Worm (Caenorhabditis elegans) whole organism, young adult: ENCODE measurements around the gene snap-1.

Experiments used
- B0035.1 ChIP-seq: sonication (generic microtip); optimal IDR thresholded peaks from 2 replicates; lab custom pipeline; 2016; ENCODE audit warnings: missing genetic modification characterization, mild to moderate bottlenecking, missing compliant biosample characterization, missing genotype, missing genetic modification reagents
- C17E4.6 ChIP-seq: fragments of 200-800 bp; sonication (Bioruptor generic); IDR thresholded peaks from 2 replicates; pipeline ENCODE4 v1.3.6; 2022; ENCODE audit warnings: missing genetic modification reagents, missing genetic modification characterization, missing compliant biosample characterization
- F23B12.7 ChIP-seq: sonication (generic microtip); optimal IDR thresholded peaks from 2 replicates; lab custom pipeline; 2017; ENCODE audit warnings: missing genetic modification characterization, mild to moderate bottlenecking, missing compliant biosample characterization, antibody characterized with exemption, moderate library complexity; ENCODE audit not compliant: insufficient read depth
- F39B2.1 ChIP-seq: fragments of 200-800 bp; sonication (Bioruptor generic); IDR thresholded peaks from 2 replicates; pipeline ENCODE4 v1.3.6; 2022; ENCODE audit warnings: missing genetic modification reagents, missing genetic modification characterization, missing compliant biosample characterization
- F49E8.2 ChIP-seq: sonication (generic microtip); optimal IDR thresholded peaks from 3 replicates; lab custom pipeline; 2017; ENCODE audit warnings: missing genetic modification characterization, mild to moderate bottlenecking, missing compliant biosample characterization, antibody characterized with exemption, moderate library complexity; ENCODE audit not compliant: insufficient read depth
- F52B5.7 ChIP-seq: sonication (generic microtip); optimal IDR thresholded peaks from 2 replicates; lab custom pipeline; 2016; ENCODE audit warnings: mild to moderate bottlenecking, missing genetic modification characterization, missing compliant biosample characterization
- F57A8.1 ChIP-seq: fragments of 200-800 bp; sonication (Bioruptor generic); optimal IDR thresholded peaks from 2 replicates; lab custom pipeline; 2018; ENCODE audit warnings: mild to moderate bottlenecking, missing genetic modification characterization, moderate library complexity, missing compliant biosample characterization
- K12H6.12 ChIP-seq: fragments of 200-800 bp; sonication (Bioruptor generic); optimal IDR thresholded peaks from 2 replicates; lab custom pipeline; 2018; ENCODE audit warnings: mild to moderate bottlenecking, missing genetic modification characterization, missing compliant biosample characterization
- T07F8.4 ChIP-seq: sonication (generic microtip); optimal IDR thresholded peaks from 2 replicates; lab custom pipeline; 2016; ENCODE audit warnings: mild to moderate bottlenecking, missing genetic modification characterization, moderate library complexity, missing compliant biosample characterization
- Y53F4B.3 ChIP-seq: fragments of 200-800 bp; sonication (Bioruptor generic); IDR thresholded peaks from 2 replicates; pipeline ENCODE4 v1.3.6; 2022; ENCODE audit warnings: missing genetic modification reagents, missing genetic modification characterization, missing compliant biosample characterization
- Y79H2A.3 ChIP-seq: fragments of 200-800 bp; sonication (Bioruptor generic); conservative IDR thresholded peaks from 2 replicates; pipeline ENCODE4 v1.3.6; 2022; ENCODE audit warnings: missing genetic modification reagents, missing genetic modification characterization, missing compliant biosample characterization
- akir-1 ChIP-seq: fragments of 200-800 bp; sonication (Bioruptor generic); optimal IDR thresholded peaks from 2 replicates; lab custom pipeline; 2018; ENCODE audit warnings: mild to moderate bottlenecking, missing genetic modification characterization, moderate library complexity, missing compliant biosample characterization
- ama-1 ChIP-seq, 3 experiments: fragments of 150-350 bp in 1 of 3; sonication (generic microtip) in 2 of 3; optimal IDR thresholded peaks; 2 replicates each; lab custom pipeline; 2014 to 2018; ENCODE audit warnings: missing biosample characterization in 2 of 3, missing genetic modification characterization in 2 of 3, missing genetic modification reagents in 2 of 3
- atf-7 ChIP-seq: sonication (generic microtip); optimal IDR thresholded peaks from 2 replicates; lab custom pipeline; 2017; ENCODE audit warnings: mild to moderate bottlenecking, missing genetic modification characterization, missing compliant biosample characterization
- athp-1 ChIP-seq: sonication (generic microtip); optimal IDR thresholded peaks from 2 replicates; lab custom pipeline; 2017; ENCODE audit warnings: mild to moderate bottlenecking, missing genetic modification characterization, missing compliant biosample characterization
- attf-3 ChIP-seq: fragments of 200-800 bp; sonication (Bioruptor generic); conservative IDR thresholded peaks from 2 replicates; pipeline ENCODE4 v1.3.6; 2022; ENCODE audit warnings: missing genetic modification reagents, missing genetic modification characterization, missing compliant biosample characterization
- cebp-2 ChIP-seq: fragments of 200-800 bp; sonication (Bioruptor generic); IDR thresholded peaks from 2 replicates; pipeline ENCODE4 v1.3.6; 2022; ENCODE audit warnings: missing genetic modification characterization, missing compliant biosample characterization
- ceh-100 ChIP-seq: fragments of 200-800 bp; sonication (Bioruptor generic); IDR thresholded peaks from 2 replicates; pipeline ENCODE4 v1.3.6; 2022; ENCODE audit warnings: missing genetic modification reagents, missing genetic modification characterization, missing compliant biosample characterization
- ceh-79 ChIP-seq: sonication (generic microtip); optimal IDR thresholded peaks from 2 replicates; lab custom pipeline; 2017; ENCODE audit warnings: mild to moderate bottlenecking, missing genetic modification characterization, missing compliant biosample characterization
- die-1 ChIP-seq: sonication (generic microtip); optimal IDR thresholded peaks from 2 replicates; lab custom pipeline; 2016; ENCODE audit warnings: missing genotype, mild to moderate bottlenecking, missing genetic modification characterization, missing compliant biosample characterization
- dox-1 ChIP-seq: fragments of 200-800 bp; sonication (Bioruptor generic); IDR thresholded peaks from 2 replicates; pipeline ENCODE4 v1.3.6; 2022; ENCODE audit warnings: missing genetic modification reagents, missing genetic modification characterization, missing compliant biosample characterization
- dpl-1 ChIP-seq: fragments of 150-350 bp; optimal IDR thresholded peaks from 2 replicates; lab custom pipeline; 2014; ENCODE audit warnings: missing biosample characterization, missing genetic modification reagents, missing genetic modification characterization
- egl-18 ChIP-seq: fragments of 200-800 bp; sonication (Bioruptor generic); IDR thresholded peaks from 2 replicates; pipeline ENCODE4 v1.3.6; 2022; ENCODE audit warnings: missing genetic modification reagents, missing genetic modification characterization, missing compliant biosample characterization
- egl-44 ChIP-seq: fragments of 200-800 bp; sonication (Bioruptor generic); IDR thresholded peaks from 2 replicates; pipeline ENCODE4 v1.3.6; 2022; ENCODE audit warnings: missing genetic modification reagents, missing genetic modification characterization, missing compliant biosample characterization
- him-1 ChIP-seq: sonication (generic microtip); optimal IDR thresholded peaks from 2 replicates; lab custom pipeline; 2016; ENCODE audit warnings: missing genotype, missing genetic modification reagents, missing genetic modification characterization, missing compliant biosample characterization
- hrde-1 ChIP-seq: sonication (generic microtip); optimal IDR thresholded peaks from 2 replicates; lab custom pipeline; 2016; ENCODE audit warnings: missing genetic modification characterization, mild to moderate bottlenecking, missing compliant biosample characterization, moderate library complexity, missing genotype, missing genetic modification reagents, borderline replicate concordance
- lin-35 ChIP-seq, 3 experiments: fragments of 150-350 bp in 2 of 3; sonication (generic microtip) in 1 of 3; optimal IDR thresholded peaks; 2 replicates each; lab custom pipeline; 2014 to 2018; ENCODE audit warnings: missing biosample characterization in 3 of 3, missing genetic modification characterization in 3 of 3, missing genetic modification reagents in 3 of 3
- lin-54 ChIP-seq: fragments of 200-800 bp; sonication (Bioruptor generic); optimal IDR thresholded peaks from 2 replicates; lab custom pipeline; 2018; ENCODE audit warnings: mild to moderate bottlenecking, missing genetic modification characterization, missing compliant biosample characterization
- lsl-1 ChIP-seq: fragments of 200-800 bp; sonication (Bioruptor generic); optimal IDR thresholded peaks from 2 replicates; lab custom pipeline; 2018; ENCODE audit warnings: mild to moderate bottlenecking, missing genetic modification characterization, moderate library complexity, missing compliant biosample characterization
- nfya-2 ChIP-seq: fragments of 200-800 bp; sonication (Bioruptor generic); IDR thresholded peaks from 2 replicates; pipeline ENCODE4 v1.3.6; 2022; ENCODE audit warnings: missing genetic modification reagents, missing genetic modification characterization, missing compliant biosample characterization
- nfyb-1 ChIP-seq: fragments of 200-800 bp; sonication (Bioruptor generic); IDR thresholded peaks from 2 replicates; pipeline ENCODE4 v1.3.6; 2022; ENCODE audit warnings: missing genetic modification reagents, missing genetic modification characterization, missing compliant biosample characterization
- nhr-120 ChIP-seq: fragments of 200-800 bp; sonication (Bioruptor generic); IDR thresholded peaks from 2 replicates; pipeline ENCODE4 v1.3.6; 2022; ENCODE audit warnings: missing genetic modification characterization, missing compliant biosample characterization
- nhr-179 ChIP-seq: sonication (generic microtip); optimal IDR thresholded peaks from 2 replicates; lab custom pipeline; 2016; ENCODE audit warnings: mild to moderate bottlenecking, missing genetic modification characterization, missing compliant biosample characterization
- nhr-27 ChIP-seq: fragments of 200-800 bp; sonication (Bioruptor generic); optimal IDR thresholded peaks from 2 replicates; lab custom pipeline; 2018; ENCODE audit warnings: mild to moderate bottlenecking, missing genetic modification characterization, moderate library complexity, missing compliant biosample characterization
- nhr-90 ChIP-seq: sonication (generic microtip); optimal IDR thresholded peaks from 2 replicates; lab custom pipeline; 2016; ENCODE audit warnings: missing genotype, mild to moderate bottlenecking, missing genetic modification characterization, missing compliant biosample characterization
- rcor-1 ChIP-seq: fragments of 200-800 bp; sonication (Bioruptor generic); IDR thresholded peaks from 2 replicates; pipeline ENCODE4 v1.3.6; 2022; ENCODE audit warnings: missing genetic modification reagents, missing genetic modification characterization, missing compliant biosample characterization
- repo-1 ChIP-seq: sonication (generic microtip); optimal IDR thresholded peaks from 2 replicates; lab custom pipeline; 2017; ENCODE audit warnings: mild to moderate bottlenecking, missing genetic modification characterization, missing compliant biosample characterization
- sea-2 ChIP-seq: fragments of 200-800 bp; sonication (Bioruptor generic); IDR thresholded peaks from 2 replicates; pipeline ENCODE4 v1.3.6; 2022; ENCODE audit warnings: missing genetic modification characterization, missing compliant biosample characterization
- snpc-1.1 ChIP-seq: sonication (generic microtip); optimal IDR thresholded peaks from 2 replicates; lab custom pipeline; 2017; ENCODE audit warnings: missing genetic modification characterization, mild to moderate bottlenecking, missing compliant biosample characterization, antibody characterized with exemption, moderate library complexity, missing genotype, missing genetic modification reagents; ENCODE audit not compliant: insufficient read depth
- snpc-1.3 ChIP-seq: sonication (generic microtip); optimal IDR thresholded peaks from 2 replicates; lab custom pipeline; 2017; ENCODE audit warnings: missing genetic modification characterization, mild to moderate bottlenecking, missing compliant biosample characterization, antibody characterized with exemption, moderate library complexity, missing genotype, missing genetic modification reagents; ENCODE audit not compliant: insufficient read depth
- unc-62 ChIP-seq: fragments of 150-350 bp; optimal IDR thresholded peaks from 2 replicates; lab custom pipeline; 2014; ENCODE audit warnings: missing biosample characterization, missing genetic modification reagents, missing genetic modification characterization
- zim-3 ChIP-seq: sonication (generic microtip); optimal IDR thresholded peaks from 2 replicates; lab custom pipeline; 2017; ENCODE audit warnings: mild to moderate bottlenecking, missing genetic modification characterization, moderate library complexity, missing compliant biosample characterization
- ztf-26 ChIP-seq: sonication (generic microtip); optimal IDR thresholded peaks from 2 replicates; lab custom pipeline; 2017; ENCODE audit warnings: missing genetic modification characterization, missing compliant biosample characterization
- ztf-3 ChIP-seq: fragments of 200-800 bp; sonication (Bioruptor generic); optimal IDR thresholded peaks from 2 replicates; lab custom pipeline; 2018; ENCODE audit warnings: mild to moderate bottlenecking, missing genetic modification characterization, missing compliant biosample characterization

Gene snap-1

ce11 chrV:8170300-8170699, 39.9 kb downstream of the snap-1 start:
- TF ChIP-seq nhr-120 (GFP tag; lab: Robert Waterston, UW) = no peak
- no peak for TF ChIP-seq nhr-90
- no peak for TF ChIP-seq B0035.1
- no peak for TF ChIP-seq nfya-2 (GFP tag; lab: Robert Waterston, UW)
- no peak for TF ChIP-seq Y79H2A.3 (GFP tag; lab: Robert Waterston, UW)
- TF ChIP-seq dox-1 (GFP tag; lab: Robert Waterston, UW) = no peak
- no peak for TF ChIP-seq athp-1 (tag; lab: Kevin White, UChicago)
- TF ChIP-seq egl-44 = no peak
- TF ChIP-seq lsl-1 (GFP tag; lab: Kevin White, UChicago) = no peak
- TF ChIP-seq him-1 = no peak
- TF ChIP-seq nhr-27 (tag; lab: Kevin White, UChicago) = no peak
- TF ChIP-seq C17E4.6 (GFP tag; lab: Robert Waterston, UW) = no peak
- TF ChIP-seq atf-7 = no peak
- no peak for TF ChIP-seq F52B5.7 (tag; lab: Kevin White, UChicago)
- TF ChIP-seq nfyb-1 (GFP tag; lab: Robert Waterston, UW) = no peak
- no peak for TF ChIP-seq sea-2 (GFP tag; lab: Robert Waterston, UW)
- no peak for TF ChIP-seq ztf-3 (GFP tag; lab: Kevin White, UChicago)
- no peak for TF ChIP-seq unc-62 (GFP tag; lab: Kevin White, UChicago)
- TF ChIP-seq F39B2.1 (GFP tag; lab: Robert Waterston, UW) = no peak

ce11 chrV:8171688-8172087, 41.3 kb downstream of the snap-1 start:
- no peak for TF ChIP-seq hrde-1 (tag; lab: Kevin White, UChicago)
- no peak for TF ChIP-seq T07F8.4 (tag; lab: Kevin White, UChicago)
- TF ChIP-seq egl-18 (GFP tag; lab: Robert Waterston, UW) = no peak
- TF ChIP-seq F57A8.1 (GFP tag; lab: Kevin White, UChicago) = no peak
- TF ChIP-seq atf-7 = no peak
- TF ChIP-seq cebp-2 (GFP tag; lab: Robert Waterston, UW) = no peak
- no peak for TF ChIP-seq zim-3 (tag; lab: Kevin White, UChicago)
- no peak for TF ChIP-seq him-1
- TF ChIP-seq snpc-1.1 (tag; lab: Kevin White, UChicago) = no peak
- no peak for TF ChIP-seq ceh-79
- TF ChIP-seq F23B12.7 (tag; lab: Kevin White, UChicago) = no peak
- TF ChIP-seq nhr-179 (tag; lab: Kevin White, UChicago) = no peak
- TF ChIP-seq lin-35 (GFP tag; optimal IDR thresholded peaks at IDR 0.05; lab: Kevin White, UChicago) = no peak
- no peak for TF ChIP-seq dpl-1
- TF ChIP-seq rcor-1 = no peak
- no peak for TF ChIP-seq K12H6.12
- no peak for TF ChIP-seq attf-3
- no peak for TF ChIP-seq lsl-1 (GFP tag; lab: Kevin White, UChicago)

- TF ChIP-seq akir-1 (GFP tag; lab: Kevin White, UChicago) (no peak), die-1 (tag; lab: Kevin White, UChicago) (no peak), dox-1 (GFP tag; lab: Robert Waterston, UW) (no peak), C17E4.6 (GFP tag; lab: Robert Waterston, UW) (no peak), nhr-27 (tag; lab: Kevin White, UChicago) (no peak), F49E8.2 (tag; lab: Kevin White, UChicago) (no peak), lin-54 (GFP tag; lab: Kevin White, UChicago) (no peak), ztf-26 (tag; lab: Kevin White, UChicago) (no peak), repo-1 (no peak), snpc-1.3 (no peak), ceh-100 (GFP tag; lab: Robert Waterston, UW) (no peak), ama-1 (optimal IDR thresholded peaks at IDR 0.05; lab: Kevin White, UChicago) (no peak), ama-1 (GFP tag; optimal IDR thresholded peaks at IDR 0.05; lab: Kevin White, UChicago) (no peak), Y53F4B.3 (GFP tag; lab: Robert Waterston, UW) (no peak)
These were observed 46.9 kb downstream of the snap-1 start, which contains the start of gene F20D6.9 for ce11 chrV:8177349-8177748. Gene F20D6.9 (minus strand): TSS chrV:8177449.
